Worm (Caenorhabditis elegans) whole organism, L4/young adult: Measurements from ENCODE around the gene srh-88.

Experiments used
- dao-5 ChIP-seq: sonication (generic microtip); optimal IDR thresholded peaks from 2 replicates; lab custom pipeline; 2016; ENCODE audit warnings: missing genotype, missing genetic modification characterization, moderate library complexity, missing compliant biosample characterization
- him-1 ChIP-seq: sonication (generic microtip); optimal IDR thresholded peaks from 2 replicates; lab custom pipeline; 2016; ENCODE audit warnings: missing genotype, missing genetic modification reagents, missing genetic modification characterization, missing compliant biosample characterization

- TF ChIP-seq dao-5 (no peak), him-1 (tag; lab: Kevin White, UChicago) (no peak)
Observed at ce11 chrV:2922594-2922993, 42.1 kb downstream of the srh-88 start, which contains the start of gene srh-38.
